Worm (Caenorhabditis elegans) whole organism, L3 larva: ENCODE results near the gene srx-93.

ENCODE experiments used
- R02D3.7 ChIP-seq: fragments of 150-350 bp; optimal IDR thresholded peaks from 2 replicates; lab custom pipeline; 2014; ENCODE audit warnings: missing biosample characterization, missing genetic modification characterization
- ZK546.5 ChIP-seq: sonication (generic microtip); optimal IDR thresholded peaks from 2 replicates; lab custom pipeline; 2017; ENCODE audit warnings: missing biosample characterization, missing genetic modification characterization
- ama-1 ChIP-seq: fragments of 150-350 bp; optimal IDR thresholded peaks from 2 replicates; lab custom pipeline; 2018
- ceh-16 ChIP-seq: sonication (generic microtip); optimal IDR thresholded peaks from 2 replicates; lab custom pipeline; 2017; ENCODE audit warnings: missing biosample characterization, missing genetic modification characterization
- ceh-28 ChIP-seq: fragments of 150-350 bp; optimal IDR thresholded peaks from 2 replicates; lab custom pipeline; 2014; ENCODE audit warnings: missing biosample characterization, missing genetic modification reagents, missing genetic modification characterization
- ceh-82 ChIP-seq: fragments of 150-350 bp; optimal IDR thresholded peaks from 2 replicates; lab custom pipeline; 2014; ENCODE audit warnings: missing biosample characterization, missing genetic modification characterization
- daf-12 ChIP-seq: fragments of 150-350 bp; optimal IDR thresholded peaks from 2 replicates; lab custom pipeline; 2014; ENCODE audit warnings: missing biosample characterization, missing genetic modification reagents, missing genetic modification characterization
- egl-27 ChIP-seq: sonication (generic microtip); optimal IDR thresholded peaks from 4 replicates; lab custom pipeline; 2017; ENCODE audit warnings: missing biosample characterization, missing genetic modification reagents, missing genetic modification characterization
- elt-2 ChIP-seq: sonication (generic microtip); optimal IDR thresholded peaks from 2 replicates; lab custom pipeline; 2016; ENCODE audit warnings: missing genetic modification reagents, mild to moderate bottlenecking, missing genetic modification characterization, missing compliant biosample characterization
- eor-1 ChIP-seq, 2 experiments: fragments of 150-350 bp; optimal IDR thresholded peaks; 2 replicates each; lab custom pipeline; 2014 to 2018; ENCODE audit warnings: missing biosample characterization in 2 of 2, missing genetic modification characterization in 2 of 2
- fkh-10 ChIP-seq: sonication (generic microtip); optimal IDR thresholded peaks from 2 replicates; lab custom pipeline; 2017; ENCODE audit warnings: missing biosample characterization, missing genetic modification reagents, missing genetic modification characterization
- fos-1 ChIP-seq: fragments of 150-350 bp; optimal IDR thresholded peaks from 2 replicates; lab custom pipeline; 2014; ENCODE audit warnings: missing biosample characterization, missing genetic modification characterization
- hmg-11 ChIP-seq: sonication (generic microtip); optimal IDR thresholded peaks from 2 replicates; lab custom pipeline; 2016; ENCODE audit warnings: missing genetic modification characterization, missing compliant biosample characterization
- jun-1 ChIP-seq: fragments of 150-350 bp; optimal IDR thresholded peaks from 2 replicates; lab custom pipeline; 2014; ENCODE audit warnings: missing biosample characterization, missing genetic modification reagents, missing genetic modification characterization
- lin-15B ChIP-seq: fragments of 150-350 bp; optimal IDR thresholded peaks from 2 replicates; lab custom pipeline; 2014; ENCODE audit warnings: missing biosample characterization, missing genetic modification characterization
- lin-39 ChIP-seq: fragments of 150-350 bp; optimal IDR thresholded peaks from 2 replicates; lab custom pipeline; 2018; ENCODE audit warnings: missing biosample characterization, missing genetic modification reagents, missing genetic modification characterization
- lsy-12 ChIP-seq: sonication (generic microtip); optimal IDR thresholded peaks from 2 replicates; lab custom pipeline; 2016; ENCODE audit warnings: mild to moderate bottlenecking, missing genetic modification characterization, missing compliant biosample characterization
- mdl-1 ChIP-seq: fragments of 150-350 bp; optimal IDR thresholded peaks from 2 replicates; lab custom pipeline; 2014; ENCODE audit warnings: missing biosample characterization, missing genetic modification characterization
- mml-1 ChIP-seq: fragments of 150-350 bp; sonication (generic microtip); optimal IDR thresholded peaks from 3 replicates; lab custom pipeline; 2014; ENCODE audit warnings: missing biosample characterization, missing genetic modification characterization
- nfya-1 ChIP-seq: sonication (generic microtip); optimal IDR thresholded peaks from 2 replicates; lab custom pipeline; 2017; ENCODE audit warnings: missing genetic modification characterization, mild to moderate bottlenecking, missing compliant biosample characterization, antibody characterized with exemption, moderate library complexity; ENCODE audit not compliant: insufficient read depth
- nhr-11 ChIP-seq: fragments of 150-350 bp; optimal IDR thresholded peaks from 2 replicates; lab custom pipeline; 2014; ENCODE audit warnings: missing biosample characterization, missing genetic modification characterization
- nhr-23 ChIP-seq: fragments of 150-350 bp; optimal IDR thresholded peaks from 2 replicates; lab custom pipeline; 2014; ENCODE audit warnings: missing biosample characterization, missing genetic modification reagents, missing genetic modification characterization
- nhr-237 ChIP-seq: fragments of 150-350 bp; optimal IDR thresholded peaks from 2 replicates; lab custom pipeline; 2014; ENCODE audit warnings: missing biosample characterization, missing genetic modification characterization
- nhr-25 ChIP-seq: sonication (generic microtip); optimal IDR thresholded peaks from 2 replicates; lab custom pipeline; 2017; ENCODE audit warnings: missing biosample characterization, missing genetic modification characterization
- nhr-28 ChIP-seq: fragments of 150-350 bp; optimal IDR thresholded peaks from 2 replicates; lab custom pipeline; 2014; ENCODE audit warnings: missing biosample characterization, missing genetic modification characterization
- nhr-43 ChIP-seq: sonication (generic microtip); optimal IDR thresholded peaks from 2 replicates; lab custom pipeline; 2016; ENCODE audit warnings: mild to moderate bottlenecking, missing genetic modification characterization, missing compliant biosample characterization; ENCODE audit not compliant: poor library complexity, severe bottlenecking
- nhr-67 ChIP-seq: fragments of 150-350 bp; optimal IDR thresholded peaks from 2 replicates; lab custom pipeline; 2014; ENCODE audit warnings: missing biosample characterization, missing genetic modification characterization
- nhr-76 ChIP-seq: fragments of 150-350 bp; sonication (generic microtip); optimal IDR thresholded peaks from 5 replicates; lab custom pipeline; 2014; ENCODE audit warnings: missing biosample characterization, missing genetic modification characterization
- pha-4 ChIP-seq: fragments of 150-350 bp; optimal IDR thresholded peaks from 2 replicates; lab custom pipeline; 2014; ENCODE audit warnings: missing biosample characterization, missing genetic modification reagents, missing genetic modification characterization
- pqm-1 ChIP-seq: fragments of 150-350 bp; optimal IDR thresholded peaks from 2 replicates; lab custom pipeline; 2017; ENCODE audit warnings: missing biosample characterization, missing genetic modification characterization, inconsistent platforms
- sea-2 ChIP-seq: fragments of 150-350 bp; sonication (generic microtip); optimal IDR thresholded peaks from 4 replicates; lab custom pipeline; 2014; ENCODE audit warnings: missing biosample characterization, missing genetic modification reagents, missing genetic modification characterization
- skn-1 ChIP-seq: fragments of 150-350 bp; optimal IDR thresholded peaks from 2 replicates; lab custom pipeline; 2014; ENCODE audit warnings: missing biosample characterization, missing genetic modification characterization
- snpc-4 ChIP-seq: fragments of 150-350 bp; optimal IDR thresholded peaks from 2 replicates; lab custom pipeline; 2014; ENCODE audit warnings: missing biosample characterization, missing genetic modification characterization

Gene srx-93

ce11 chrV:3582671-3583070 lies 37.8 kb downstream of the srx-93 start:
- no peak for TF ChIP-seq R02D3.7 (tag; lab: Kevin White, UChicago)
- no peak for TF ChIP-seq ama-1 (lab: Kevin White, UChicago)

ce11 chrV:3582086-3582485 lies 38.4 kb downstream of the srx-93 start:
- TF ChIP-seq jun-1 (tag; lab: Kevin White, UChicago) (no peak), nhr-43 (peak; percentile 60), mml-1 (tag; lab: Kevin White, UChicago) (no peak), elt-2 (tag; lab: Kevin White, UChicago) (peak; percentile 6), nfya-1 (tag; lab: Kevin White, UChicago) (peak; percentile 34)

- TF ChIP-seq skn-1 (tag; lab: Kevin White, UChicago): no peak
- TF ChIP-seq fkh-10 (GFP tag; lab: Kevin White, UChicago): no peak
- no peak for TF ChIP-seq nhr-11 (tag; lab: Kevin White, UChicago)
- TF ChIP-seq fos-1: no peak
- TF ChIP-seq, all 47 proteins: peak for 0
These were observed 38.9 kb downstream of the srx-93 start for ce11 chrV:3581643-3582042.

- no peak for TF ChIP-seq nfya-1 (tag; lab: Kevin White, UChicago)
- TF ChIP-seq pha-4 (tag; lab: Kevin White, UChicago): peak; percentile 66
- TF ChIP-seq, all 47 proteins: peak for 1
These were observed 39.5 kb downstream of the srx-93 start for ce11 chrV:3581034-3581433.

- TF ChIP-seq daf-12: no peak
- TF ChIP-seq pqm-1 (tag; lab: Kevin White, UChicago): peak; percentile 60
- peak; percentile 76 for TF ChIP-seq elt-2 (tag; lab: Kevin White, UChicago)
- peak; percentile 2 for TF ChIP-seq pha-4 (tag; lab: Kevin White, UChicago)
These were observed 40.1 kb downstream of the srx-93 start for ce11 chrV:3580385-3580784.

- TF ChIP-seq nhr-23 (tag; lab: Kevin White, UChicago): peak; percentile 50
- peak; percentile 63 for TF ChIP-seq pha-4 (tag; lab: Kevin White, UChicago)
- no peak for TF ChIP-seq nhr-67
- TF ChIP-seq mml-1 (tag; lab: Kevin White, UChicago): no peak
- TF ChIP-seq pqm-1 (tag; lab: Kevin White, UChicago): no peak
- TF ChIP-seq skn-1 (tag; lab: Kevin White, UChicago): no peak
- peak; percentile 36 for TF ChIP-seq lin-39 (tag; lab: Kevin White, UChicago)
- TF ChIP-seq mdl-1 (tag; lab: Kevin White, UChicago): peak; percentile 25
- peak; percentile 45 for TF ChIP-seq ama-1 (lab: Kevin White, UChicago)
- TF ChIP-seq nfya-1 (tag; lab: Kevin White, UChicago): peak; percentile 60
- peak; percentile 26 for TF ChIP-seq nhr-43
- no peak for TF ChIP-seq ceh-28
- no peak for TF ChIP-seq ZK546.5 (tag; lab: Kevin White, UChicago)
- peak; percentile 74 for TF ChIP-seq hmg-11
- no peak for TF ChIP-seq eor-1 (tag; optimal IDR thresholded peaks at IDR 0.05; lab: Kevin White, UChicago)
- no peak for TF ChIP-seq ceh-16 (tag; lab: Kevin White, UChicago)
- peak; percentile 37 for TF ChIP-seq elt-2 (tag; lab: Kevin White, UChicago)
- TF ChIP-seq nhr-237 (tag; lab: Kevin White, UChicago): no peak
- peak; percentile 97 for TF ChIP-seq lin-15B (tag; lab: Kevin White, UChicago)
- peak; percentile 13 for TF ChIP-seq snpc-4 (tag; lab: Kevin White, UChicago)
- no peak for TF ChIP-seq ceh-82 (tag; lab: Kevin White, UChicago)
- TF ChIP-seq nhr-28 (tag; lab: Kevin White, UChicago): no peak
These were observed 40.7 kb downstream of the srx-93 start for ce11 chrV:3579795-3580194.

ce11 chrV:3579248-3579647 lies 41.3 kb downstream of the srx-93 start:
- no peak for TF ChIP-seq R02D3.7 (tag; lab: Kevin White, UChicago)
- no peak for TF ChIP-seq nhr-25 (tag; lab: Kevin White, UChicago)
- no peak for TF ChIP-seq nhr-11 (tag; lab: Kevin White, UChicago)
- TF ChIP-seq egl-27 (tag; lab: Kevin White, UChicago): no peak
- TF ChIP-seq nhr-67: no peak
- TF ChIP-seq ZK546.5 (tag; lab: Kevin White, UChicago): no peak
- TF ChIP-seq daf-12: no peak
- TF ChIP-seq nhr-76 (tag; lab: Kevin White, UChicago): no peak
- TF ChIP-seq sea-2 (GFP tag; lab: Kevin White, UChicago): no peak
- TF ChIP-seq pha-4 (tag; lab: Kevin White, UChicago): no peak
- TF ChIP-seq lsy-12 (tag; lab: Kevin White, UChicago): no peak
- TF ChIP-seq fkh-10 (GFP tag; lab: Kevin White, UChicago): no peak
